Fruit fly (Drosophila melanogaster) whole organism, prepupa: ENCODE measurements around the gene CG42240.

ENCODE experiments used
- Blimp-1 ChIP-seq: fragments of 200-800 bp; sonication (Bioruptor generic); optimal IDR thresholded peaks from 3 replicates; lab custom pipeline; 2017; ENCODE audit warnings: missing biosample characterization, missing genetic modification characterization, mild to moderate bottlenecking, moderate library complexity, missing genetic modification reagents
- CG11294 ChIP-seq: fragments of 200-800 bp; sonication (Bioruptor generic); IDR thresholded peaks from 2 replicates; pipeline ENCODE4 v1.3.6; 2022; ENCODE audit warnings: missing biosample characterization, missing genetic modification characterization
- CG15336 ChIP-seq: fragments of 200-800 bp; sonication (Bioruptor generic); IDR thresholded peaks from 2 replicates; pipeline ENCODE4 v1.3.6; 2022; ENCODE audit warnings: missing biosample characterization, missing genetic modification characterization
- CG1621 ChIP-seq: fragments of 200-800 bp; sonication (Bioruptor generic); optimal IDR thresholded peaks from 3 replicates; lab custom pipeline; 2018; ENCODE audit warnings: missing biosample characterization, mild to moderate bottlenecking, missing genetic modification characterization
- CG16779 ChIP-seq: fragments of 200-800 bp; sonication (Bioruptor generic); optimal IDR thresholded peaks from 3 replicates; lab custom pipeline; 2017; ENCODE audit warnings: missing biosample characterization, mild to moderate bottlenecking, missing genetic modification characterization
- CG3032 ChIP-seq: fragments of 200-800 bp; optimal IDR thresholded peaks from 2 replicates; lab custom pipeline; 2019; ENCODE audit warnings: missing biosample characterization, mild to moderate bottlenecking, missing genetic modification characterization, moderate library complexity
- CG31627 ChIP-seq: fragments of 200-800 bp; sonication (Bioruptor generic); optimal IDR thresholded peaks from 3 replicates; lab custom pipeline; 2016; ENCODE audit warnings: missing biosample characterization, missing genetic modification characterization
- CG32006 ChIP-seq: fragments of 200-800 bp; sonication (Bioruptor generic); optimal IDR thresholded peaks from 3 replicates; lab custom pipeline; 2017; ENCODE audit warnings: missing biosample characterization, mild to moderate bottlenecking, missing genetic modification characterization
- CG3919 ChIP-seq: fragments of 200-800 bp; sonication (Bioruptor generic); optimal IDR thresholded peaks from 3 replicates; lab custom pipeline; 2016; ENCODE audit warnings: missing biosample characterization, missing genetic modification characterization
- CG4318 ChIP-seq: fragments of 200-800 bp; sonication (Bioruptor generic); optimal IDR thresholded peaks from 3 replicates; lab custom pipeline; 2017; ENCODE audit warnings: missing biosample characterization, mild to moderate bottlenecking, missing genetic modification characterization
- CG6163 ChIP-seq: fragments of 200-800 bp; sonication (Bioruptor generic); IDR thresholded peaks from 3 replicates; pipeline ENCODE4 v1.3.6; 2022; ENCODE audit warnings: missing biosample characterization, missing genetic modification characterization
- CG6276 ChIP-seq: fragments of 200-800 bp; sonication (Bioruptor generic); optimal IDR thresholded peaks from 2 replicates; lab custom pipeline; 2017; ENCODE audit warnings: missing biosample characterization, mild to moderate bottlenecking, missing genetic modification characterization
- CG6792 ChIP-seq: fragments of 200-800 bp; sonication (Bioruptor generic); optimal IDR thresholded peaks from 3 replicates; lab custom pipeline; 2016; ENCODE audit warnings: missing biosample characterization, missing genetic modification characterization
- CG6808 ChIP-seq: fragments of 200-800 bp; sonication (Bioruptor generic); optimal IDR thresholded peaks from 3 replicates; lab custom pipeline; 2017; ENCODE audit warnings: missing biosample characterization, missing genetic modification characterization, mild to moderate bottlenecking, moderate library complexity, missing genetic modification reagents
- CG6854 ChIP-seq: fragments of 200-800 bp; sonication (Bioruptor generic); optimal IDR thresholded peaks from 2 replicates; lab custom pipeline; 2017; ENCODE audit warnings: missing biosample characterization, mild to moderate bottlenecking, missing genetic modification characterization
- CG8119 ChIP-seq: fragments of 200-800 bp; sonication (Bioruptor generic); IDR thresholded peaks from 3 replicates; pipeline ENCODE4 v1.3.6; 2022; ENCODE audit warnings: missing biosample characterization, missing genetic modification characterization
- CG8319 ChIP-seq: fragments of 200-800 bp; sonication (Bioruptor generic); optimal IDR thresholded peaks from 3 replicates; lab custom pipeline; 2016; ENCODE audit warnings: missing biosample characterization, missing genetic modification characterization
- CG8632 ChIP-seq: fragments of 200-800 bp; sonication (Bioruptor generic); optimal IDR thresholded peaks from 3 replicates; lab custom pipeline; 2016; ENCODE audit warnings: missing biosample characterization, missing genetic modification characterization
- CG9139 ChIP-seq: fragments of 200-800 bp; sonication (Bioruptor generic); optimal IDR thresholded peaks from 3 replicates; lab custom pipeline; 2017; ENCODE audit warnings: missing biosample characterization, mild to moderate bottlenecking, missing genetic modification characterization
- Eip78C ChIP-seq: fragments of 200-800 bp; sonication (Bioruptor generic); peaks from one replicate; lab custom pipeline; 2016; ENCODE audit warnings: missing biosample characterization, missing genetic modification characterization
- Ets21C ChIP-seq: fragments of 200-800 bp; sonication (Bioruptor generic); optimal IDR thresholded peaks from 3 replicates; lab custom pipeline; 2016; ENCODE audit warnings: missing biosample characterization, missing genetic modification characterization
- Ets96B ChIP-seq: fragments of 200-800 bp; optimal IDR thresholded peaks from 2 replicates; lab custom pipeline; 2019; ENCODE audit warnings: missing biosample characterization, mild to moderate bottlenecking, missing genetic modification characterization, moderate library complexity
- Gug ChIP-seq: fragments of 200-800 bp; sonication (Bioruptor generic); IDR thresholded peaks from 2 replicates; pipeline ENCODE4 v1.3.6; 2022; ENCODE audit warnings: missing biosample characterization, missing genetic modification characterization
- Hr38 ChIP-seq: sonication (Bioruptor generic); optimal IDR thresholded peaks from 2 replicates; lab custom pipeline; 2016; ENCODE audit warnings: missing biosample characterization, missing genetic modification characterization
- Hr39 ChIP-seq: fragments of 200-800 bp; sonication (Bioruptor generic); optimal IDR thresholded peaks from 2 replicates; lab custom pipeline; 2016; ENCODE audit warnings: missing biosample characterization, missing genetic modification characterization
- Lpt ChIP-seq: fragments of 200-800 bp; sonication (Bioruptor generic); optimal IDR thresholded peaks from 3 replicates; lab custom pipeline; 2016; ENCODE audit warnings: missing biosample characterization, missing genetic modification characterization
- Met ChIP-seq: fragments of 200-800 bp; sonication (Bioruptor generic); optimal IDR thresholded peaks from 3 replicates; lab custom pipeline; 2016; ENCODE audit warnings: missing biosample characterization, missing genetic modification characterization
- OdsH ChIP-seq: fragments of 200-800 bp; sonication (Bioruptor generic); optimal IDR thresholded peaks from 3 replicates; lab custom pipeline; 2016; ENCODE audit warnings: missing biosample characterization, missing genetic modification characterization
- Sox102F ChIP-seq: fragments of 200-800 bp; sonication (Bioruptor generic); optimal IDR thresholded peaks from 2 replicates; lab custom pipeline; 2016; ENCODE audit warnings: missing biosample characterization, mild to moderate bottlenecking, missing genetic modification characterization
- Sox14 ChIP-seq: fragments of 200-800 bp; sonication (Bioruptor generic); optimal IDR thresholded peaks from 3 replicates; lab custom pipeline; 2016; ENCODE audit warnings: missing biosample characterization, missing genetic modification characterization
- Sox15 ChIP-seq: fragments of 200-800 bp; sonication (Bioruptor generic); optimal IDR thresholded peaks from 3 replicates; lab custom pipeline; 2016; ENCODE audit warnings: missing biosample characterization, missing genetic modification characterization
- achi ChIP-seq: fragments of 200-800 bp; sonication (Bioruptor generic); optimal IDR thresholded peaks from 3 replicates; lab custom pipeline; 2016; ENCODE audit warnings: missing biosample characterization, missing genetic modification characterization
- acj6 ChIP-seq: fragments of 200-800 bp; sonication (Bioruptor generic); optimal IDR thresholded peaks from 3 replicates; lab custom pipeline; 2016; ENCODE audit warnings: missing biosample characterization, missing genetic modification characterization
- cyc ChIP-seq: fragments of 200-800 bp; sonication (Bioruptor generic); optimal IDR thresholded peaks from 3 replicates; lab custom pipeline; 2016; ENCODE audit warnings: missing biosample characterization, missing genetic modification characterization
- dac ChIP-seq: fragments of 200-800 bp; sonication (Bioruptor generic); optimal IDR thresholded peaks from 2 replicates; lab custom pipeline; 2017; ENCODE audit warnings: missing biosample characterization, mild to moderate bottlenecking, missing genetic modification characterization
- dsx ChIP-seq: fragments of 200-800 bp; optimal IDR thresholded peaks from 3 replicates; lab custom pipeline; 2019; ENCODE audit warnings: missing biosample characterization, mild to moderate bottlenecking, missing genetic modification characterization, moderate library complexity; ENCODE audit not compliant: poor library complexity, severe bottlenecking
- eg ChIP-seq: fragments of 200-800 bp; sonication (Bioruptor generic); IDR thresholded peaks from 3 replicates; pipeline ENCODE4 v1.3.6; 2022; ENCODE audit warnings: missing biosample characterization, missing genetic modification characterization
- esn ChIP-seq: fragments of 200-800 bp; sonication (Bioruptor generic); optimal IDR thresholded peaks from 2 replicates; lab custom pipeline; 2016; ENCODE audit warnings: missing biosample characterization, mild to moderate bottlenecking, missing genetic modification characterization, moderate library complexity
- fd85E ChIP-seq: fragments of 200-800 bp; sonication (Bioruptor generic); optimal IDR thresholded peaks from 3 replicates; lab custom pipeline; 2016; ENCODE audit warnings: missing biosample characterization, missing genetic modification characterization
- fkh ChIP-seq: fragments of 200-800 bp; sonication (Bioruptor generic); optimal IDR thresholded peaks from 3 replicates; lab custom pipeline; 2017; ENCODE audit warnings: missing biosample characterization, mild to moderate bottlenecking, missing genetic modification characterization, moderate library complexity
- lz ChIP-seq: fragments of 200-800 bp; sonication (Bioruptor generic); optimal IDR thresholded peaks from 3 replicates; lab custom pipeline; 2016; ENCODE audit warnings: missing biosample characterization, missing genetic modification characterization
- net ChIP-seq: fragments of 200-800 bp; sonication (Bioruptor generic); optimal IDR thresholded peaks from 3 replicates; lab custom pipeline; 2016; ENCODE audit warnings: missing biosample characterization, missing genetic modification characterization
- pdm3 ChIP-seq: fragments of 200-800 bp; sonication (Bioruptor generic); optimal IDR thresholded peaks from 3 replicates; lab custom pipeline; 2016; ENCODE audit warnings: missing biosample characterization, missing genetic modification characterization
- salr ChIP-seq, 2 experiments: fragments of 200-800 bp; sonication (Bioruptor generic); optimal IDR thresholded peaks; 3 replicates each; lab custom pipeline; 2016 to 2018; ENCODE audit warnings: missing biosample characterization in 2 of 2, missing genetic modification characterization in 2 of 2, mild to moderate bottlenecking in 1 of 2
- ss ChIP-seq, 2 experiments: fragments of 200-800 bp; sonication (Bioruptor generic); optimal IDR thresholded peaks; 2 replicates in 1 of 2; 3 replicates in 1 of 2; lab custom pipeline; 2017 to 2018; ENCODE audit warnings: mild to moderate bottlenecking in 2 of 2, missing biosample characterization in 2 of 2, missing genetic modification characterization in 2 of 2, moderate library complexity in 1 of 2
- svp ChIP-seq: fragments of 200-800 bp; sonication (Bioruptor generic); peaks from one replicate; lab custom pipeline; 2016; ENCODE audit warnings: missing biosample characterization, missing genetic modification characterization
- topi ChIP-seq: fragments of 200-800 bp; sonication (Bioruptor generic); optimal IDR thresholded peaks from 3 replicates; lab custom pipeline; 2016; ENCODE audit warnings: missing biosample characterization, missing genetic modification characterization
- vri ChIP-seq: fragments of 200-800 bp; sonication (Bioruptor generic); optimal IDR thresholded peaks from 3 replicates; lab custom pipeline; 2016; ENCODE audit warnings: missing biosample characterization, mild to moderate bottlenecking, missing genetic modification characterization

Gene CG42240

dm6 chrX:6366357-6366691 is 35.7 kb downstream of the CG42240 start (continued):
- TF ChIP-seq cyc (GFP tag; lab: Kevin White, UChicago) (peak; percentile 96), vri (GFP tag; lab: Kevin White, UChicago) (peak; percentile 92), dac (peak; percentile 87), Sox15 (peak; percentile 85), CG3919 (GFP tag; lab: Kevin White, UChicago) (peak; percentile 91), CG16779 (peak; percentile 84), CG6792 (GFP tag; lab: Kevin White, UChicago) (peak; percentile 90), Ets96B (peak; percentile 71), topi (peak; percentile 94), ss (GFP tag; optimal IDR thresholded peaks at IDR 0.05; lab: Kevin White, UChicago) (peak; percentile 41 to 70), OdsH (peak; percentile 92), CG6854 (GFP tag; lab: Kevin White, UChicago) (peak; percentile 60), CG6276 (GFP tag; lab: Kevin White, UChicago) (peak; percentile 91), Gug (peak; percentile 91), Hr39 (GFP tag; lab: Kevin White, UChicago) (peak; percentile 97), svp (peak; percentile 96), CG6163 (peak; percentile 97), salr (GFP tag; optimal IDR thresholded peaks at IDR 0.05; lab: Kevin White, UChicago) (peak; percentile 63 to 77), Ets21C (GFP tag; lab: Kevin White, UChicago) (peak; percentile 93), fkh (peak; percentile 47), Blimp-1 (GFP tag; lab: Kevin White, UChicago) (peak; percentile 76), Lpt (GFP tag; lab: Kevin White, UChicago) (peak; percentile 87), CG11294 (GFP tag; lab: Robert Waterston, UW) (peak; percentile 93), CG31627 (peak; percentile 96), fd85E (GFP tag; lab: Kevin White, UChicago) (peak; percentile 66), CG8119 (GFP tag; lab: Robert Waterston, UW) (peak; percentile 94), CG8632 (GFP tag; lab: Kevin White, UChicago) (peak; percentile 83), Eip78C (peak; percentile 97), Sox102F (GFP tag; lab: Kevin White, UChicago) (peak; percentile 94)

- TF ChIP-seq dsx (GFP tag; lab: Kevin White, UChicago), result peak; percentile 14
- peak; percentile 2 for TF ChIP-seq topi
- TF ChIP-seq esn, result no peak
- peak; percentile 55 for TF ChIP-seq fkh
- no peak for TF ChIP-seq Sox102F (GFP tag; lab: Kevin White, UChicago)
- no peak for TF ChIP-seq CG11294 (GFP tag; lab: Robert Waterston, UW)
- TF ChIP-seq fd85E (GFP tag; lab: Kevin White, UChicago), result no peak
- TF ChIP-seq Blimp-1 (GFP tag; lab: Kevin White, UChicago), result no peak
- TF ChIP-seq CG9139 (GFP tag; lab: Kevin White, UChicago), result no peak
- peak; percentile 14 for TF ChIP-seq Eip78C
- TF ChIP-seq achi (GFP tag; lab: Kevin White, UChicago), result peak; percentile 28
- no peak for TF ChIP-seq Hr38
- TF ChIP-seq CG3032 (tag; lab: Kevin White, UChicago), result peak; percentile 5
- TF ChIP-seq Sox14 (GFP tag; lab: Kevin White, UChicago), result peak; percentile 21
- TF ChIP-seq pdm3 (GFP tag; lab: Kevin White, UChicago), result no peak
- no peak for TF ChIP-seq CG15336
- TF ChIP-seq Met (GFP tag; lab: Kevin White, UChicago), result no peak
Observed at dm6 chrX:6372769-6373197, 42.1 kb downstream of the CG42240 start, which contains the start of gene PpV. TSS of gene PpV (minus strand) at chrX:6372915.

dm6 chrX:6375636-6376035 is 45.0 kb downstream of the CG42240 start:
- TF ChIP-seq CG16779 (no peak), acj6 (no peak), pdm3 (GFP tag; lab: Kevin White, UChicago) (peak; percentile 4), eg (GFP tag; lab: Robert Waterston, UW) (no peak), CG32006 (GFP tag; lab: Kevin White, UChicago) (peak; percentile 5), CG1621 (tag; lab: Kevin White, UChicago) (no peak), Sox102F (GFP tag; lab: Kevin White, UChicago) (no peak), CG4318 (GFP tag; lab: Kevin White, UChicago) (no peak), CG8319 (no peak), Lpt (GFP tag; lab: Kevin White, UChicago) (no peak), Hr39 (GFP tag; lab: Kevin White, UChicago) (peak; percentile 30), Met (GFP tag; lab: Kevin White, UChicago) (no peak), CG6808 (GFP tag; lab: Kevin White, UChicago) (no peak), cyc (GFP tag; lab: Kevin White, UChicago) (peak; percentile 16), fkh (no peak), fd85E (GFP tag; lab: Kevin White, UChicago) (no peak), Ets96B (no peak), net (GFP tag; lab: Kevin White, UChicago) (no peak), Ets21C (GFP tag; lab: Kevin White, UChicago) (no peak), ss (GFP tag; optimal IDR thresholded peaks at IDR 0.05; lab: Kevin White, UChicago) (no peak), CG6276 (GFP tag; lab: Kevin White, UChicago) (no peak), CG3919 (GFP tag; lab: Kevin White, UChicago) (no peak), lz (GFP tag; lab: Kevin White, UChicago) (peak; percentile 6)
